Fruit fly (Drosophila melanogaster) whole organism, adult: Measurements from ENCODE around the gene CG32388.

Experiments
- CG11617 ChIP-seq: fragments of 200-800 bp; sonication (Bioruptor generic); optimal IDR thresholded peaks from 2 replicates; lab custom pipeline; 2017; ENCODE audit warnings: mild to moderate bottlenecking, missing biosample characterization, missing genetic modification reagents, missing genetic modification characterization
- CG12768 ChIP-seq: fragments of 200-800 bp; sonication (Bioruptor generic); optimal IDR thresholded peaks from 2 replicates; lab custom pipeline; 2017; ENCODE audit warnings: missing biosample characterization, missing genetic modification characterization, mild to moderate bottlenecking, moderate library complexity, missing genetic modification reagents
- CG14711 ChIP-seq: fragments of 200-800 bp; sonication (Bioruptor generic); optimal IDR thresholded peaks from 2 replicates; lab custom pipeline; 2018; ENCODE audit warnings: missing biosample characterization, mild to moderate bottlenecking, missing genetic modification characterization, moderate library complexity
- CG5204 ChIP-seq: fragments of 200-800 bp; sonication (Bioruptor generic); optimal IDR thresholded peaks from 2 replicates; lab custom pipeline; 2016; ENCODE audit warnings: missing biosample characterization, missing genetic modification characterization
- CG7045 ChIP-seq: fragments of 200-800 bp; sonication (Bioruptor generic); optimal IDR thresholded peaks from 2 replicates; lab custom pipeline; 2017; ENCODE audit warnings: missing biosample characterization, mild to moderate bottlenecking, missing genetic modification characterization
- CG7101 ChIP-seq: fragments of 200-800 bp; sonication (Bioruptor generic); optimal IDR thresholded peaks from 2 replicates; lab custom pipeline; 2018; ENCODE audit warnings: missing biosample characterization, mild to moderate bottlenecking, missing genetic modification characterization, moderate library complexity
- Clk ChIP-seq: fragments of 200-800 bp; sonication (Bioruptor generic); optimal IDR thresholded peaks from 2 replicates; lab custom pipeline; 2017; ENCODE audit warnings: missing biosample characterization, missing genetic modification characterization
- Crg-1 ChIP-seq: fragments of 200-800 bp; sonication (Bioruptor generic); optimal IDR thresholded peaks from 2 replicates; lab custom pipeline; 2016; ENCODE audit warnings: missing biosample characterization, missing genetic modification characterization
- bab1 ChIP-seq: fragments of 200-800 bp; sonication (Bioruptor generic); optimal IDR thresholded peaks from 3 replicates; lab custom pipeline; 2019; ENCODE audit warnings: missing biosample characterization, mild to moderate bottlenecking, missing genetic modification characterization, moderate library complexity
- kay ChIP-seq: fragments of 200-800 bp; sonication (Bioruptor generic); peaks from one replicate; lab custom pipeline; 2016; ENCODE audit warnings: missing biosample characterization, missing genetic modification characterization, borderline replicate concordance
- ovo ChIP-seq: fragments of 200-800 bp; sonication (Bioruptor generic); optimal IDR thresholded peaks from 2 replicates; lab custom pipeline; 2016; ENCODE audit warnings: missing biosample characterization, missing genetic modification characterization
- tj ChIP-seq: fragments of 200-800 bp; sonication (Bioruptor generic); optimal IDR thresholded peaks from 3 replicates; lab custom pipeline; 2017; ENCODE audit warnings: missing biosample characterization, mild to moderate bottlenecking, missing genetic modification characterization, moderate library complexity
- toe ChIP-seq: fragments of 200-800 bp; sonication (Bioruptor generic); optimal IDR thresholded peaks from 2 replicates; lab custom pipeline; 2016; ENCODE audit warnings: missing biosample characterization, missing genetic modification characterization

dm6 chr3L:6995364-6995749, 11.0 kb upstream of the CG32388 start:
- TF ChIP-seq ovo (GFP tag; lab: Kevin White, UChicago), result no peak
- no peak for TF ChIP-seq CG11617 (GFP tag; lab: Kevin White, UChicago)
- TF ChIP-seq CG12768 (GFP tag; lab: Kevin White, UChicago), result no peak
- no peak for TF ChIP-seq kay (GFP tag; lab: Kevin White, UChicago)
- TF ChIP-seq bab1 (GFP tag; lab: Kevin White, UChicago), result no peak
- TF ChIP-seq Clk (GFP tag; lab: Kevin White, UChicago), result no peak
- TF ChIP-seq tj (GFP tag; lab: Kevin White, UChicago), result no peak
- TF ChIP-seq CG7045 (GFP tag; lab: Kevin White, UChicago), result no peak
- TF ChIP-seq CG7101, result no peak
- no peak for TF ChIP-seq toe (GFP tag; lab: Kevin White, UChicago)
- no peak for TF ChIP-seq CG5204
- TF ChIP-seq Crg-1 (GFP tag; lab: Kevin White, UChicago), result no peak
- TF ChIP-seq CG14711 (tag; lab: Kevin White, UChicago), result no peak
